Fruit fly (Drosophila melanogaster) whole organism, embryonic: ENCODE results near the gene CG14511.
A peak's percentile ranks its signal among the peaks of the same experiment; 100 is the strongest.

Experiments used
- CG10321 ChIP-seq: fragments of 200-800 bp; sonication (Bioruptor generic); IDR thresholded peaks from 2 replicates; pipeline ENCODE4 v1.3.6; 2022; ENCODE audit warnings: missing biosample characterization, missing genetic modification characterization
- CG10462 ChIP-seq: fragments of 200-800 bp; sonication (Bioruptor generic); optimal IDR thresholded peaks from 2 replicates; lab custom pipeline; 2016; ENCODE audit warnings: missing biosample characterization, missing genetic modification characterization
- CG15601 ChIP-seq: fragments of 200-800 bp; sonication (Bioruptor generic); optimal IDR thresholded peaks from 3 replicates; lab custom pipeline; 2019; ENCODE audit warnings: missing biosample characterization, mild to moderate bottlenecking, missing genetic modification characterization, moderate library complexity
- CG16815 ChIP-seq: fragments of 200-800 bp; sonication (Bioruptor generic); optimal IDR thresholded peaks from 3 replicates; lab custom pipeline; 2017; ENCODE audit warnings: missing biosample characterization, mild to moderate bottlenecking, missing genetic modification characterization
- CG18011 ChIP-seq: fragments of 200-800 bp; sonication (Bioruptor generic); optimal IDR thresholded peaks from 2 replicates; lab custom pipeline; 2017; ENCODE audit warnings: missing biosample characterization, missing genetic modification characterization, mild to moderate bottlenecking, moderate library complexity, missing genotype
- CG2202 ChIP-seq: fragments of 200-800 bp; sonication (Bioruptor generic); optimal IDR thresholded peaks from 2 replicates; lab custom pipeline; 2018; ENCODE audit warnings: missing biosample characterization, mild to moderate bottlenecking, missing genetic modification characterization
- CG2712 ChIP-seq: fragments of 200-800 bp; optimal IDR thresholded peaks from 3 replicates; lab custom pipeline; 2019; ENCODE audit warnings: missing biosample characterization, mild to moderate bottlenecking, missing genetic modification characterization, moderate library complexity
- CG30020 ChIP-seq: fragments of 200-800 bp; optimal IDR thresholded peaks from 2 replicates; lab custom pipeline; 2019; ENCODE audit warnings: missing biosample characterization, mild to moderate bottlenecking, missing genetic modification characterization, moderate library complexity
- CG32772 ChIP-seq: fragments of 200-800 bp; sonication (Bioruptor generic); IDR thresholded peaks from 2 replicates; pipeline ENCODE4 v1.3.6; 2022; ENCODE audit warnings: missing biosample characterization, missing genetic modification characterization
- CG3281 ChIP-seq: fragments of 200-800 bp; sonication (Bioruptor generic); optimal IDR thresholded peaks from 3 replicates; lab custom pipeline; 2017; ENCODE audit warnings: missing biosample characterization, mild to moderate bottlenecking, missing genetic modification characterization
- CG3407 ChIP-seq: fragments of 200-800 bp; sonication (Bioruptor generic); optimal IDR thresholded peaks from 2 replicates; lab custom pipeline; 2018; ENCODE audit warnings: missing biosample characterization, mild to moderate bottlenecking, missing genetic modification characterization
- CG5180 ChIP-seq: fragments of 200-800 bp; sonication (Bioruptor generic); optimal IDR thresholded peaks from 3 replicates; lab custom pipeline; 2017; ENCODE audit warnings: missing biosample characterization, missing genetic modification characterization, mild to moderate bottlenecking, moderate library complexity, missing genetic modification reagents
- CG7357 ChIP-seq: fragments of 200-800 bp; sonication (Bioruptor generic); IDR thresholded peaks from 3 replicates; pipeline ENCODE4 v1.3.6; 2022; ENCODE audit warnings: missing biosample characterization, missing genetic modification characterization
- CG7786 ChIP-seq: fragments of 200-800 bp; sonication (Bioruptor generic); optimal IDR thresholded peaks from 2 replicates; lab custom pipeline; 2016; ENCODE audit warnings: missing biosample characterization, missing genetic modification characterization
- CG8944 ChIP-seq: fragments of 200-800 bp; sonication (Bioruptor generic); optimal IDR thresholded peaks from 3 replicates; lab custom pipeline; 2016; ENCODE audit warnings: missing biosample characterization, missing genetic modification characterization
- CG9727 ChIP-seq: fragments of 200-800 bp; sonication (Bioruptor generic); optimal IDR thresholded peaks from 3 replicates; lab custom pipeline; 2017; ENCODE audit warnings: missing biosample characterization, mild to moderate bottlenecking, missing genetic modification characterization
- CG9797 ChIP-seq: fragments of 200-800 bp; sonication (Bioruptor generic); optimal IDR thresholded peaks from 3 replicates; lab custom pipeline; 2018; ENCODE audit warnings: missing biosample characterization, mild to moderate bottlenecking, missing genetic modification characterization
- E2f2 ChIP-seq: fragments of 200-800 bp; sonication (Bioruptor generic); IDR thresholded peaks from 2 replicates; pipeline ENCODE4 v1.3.6; 2022; ENCODE audit warnings: missing biosample characterization, missing genetic modification characterization
- Ets65A ChIP-seq: fragments of 200-800 bp; sonication (Bioruptor generic); peaks from one replicate; lab custom pipeline; 2016; ENCODE audit warnings: missing biosample characterization, missing genetic modification characterization
- Fer1 ChIP-seq: fragments of 200-800 bp; sonication (Bioruptor generic); optimal IDR thresholded peaks from 2 replicates; lab custom pipeline; 2017; ENCODE audit warnings: missing biosample characterization, mild to moderate bottlenecking, missing genetic modification characterization
- Hand ChIP-seq: fragments of 200-800 bp; sonication (Bioruptor generic); optimal IDR thresholded peaks from 2 replicates; lab custom pipeline; 2017; ENCODE audit warnings: mild to moderate bottlenecking, missing biosample characterization, missing genetic modification reagents, missing genetic modification characterization
- HmgD ChIP-seq: fragments of 200-800 bp; sonication (Bioruptor generic); optimal IDR thresholded peaks from 3 replicates; lab custom pipeline; 2016; ENCODE audit warnings: missing biosample characterization, missing genetic modification characterization
- Med ChIP-seq: fragments of 200-800 bp; sonication (Bioruptor generic); peaks from one replicate; lab custom pipeline; 2016; ENCODE audit warnings: missing biosample characterization, missing genetic modification characterization, mild to moderate bottlenecking, inconsistent platforms, moderate library complexity
- NC2α ChIP-seq: fragments of 200-800 bp; sonication (Bioruptor generic); optimal IDR thresholded peaks from 2 replicates; lab custom pipeline; 2016; ENCODE audit warnings: missing biosample characterization, missing genetic modification characterization
- Nf-YA ChIP-seq: fragments of 200-800 bp; sonication (Bioruptor generic); IDR thresholded peaks from 2 replicates; pipeline ENCODE4 v1.3.6; 2022; ENCODE audit warnings: missing biosample characterization, missing genetic modification characterization
- PHDP ChIP-seq: fragments of 200-800 bp; sonication (Bioruptor generic); optimal IDR thresholded peaks from 3 replicates; lab custom pipeline; 2018; ENCODE audit warnings: missing biosample characterization, mild to moderate bottlenecking, missing genetic modification characterization, moderate library complexity
- Ptx1 ChIP-seq: fragments of 200-800 bp; sonication (Bioruptor generic); IDR thresholded peaks from 2 replicates; pipeline ENCODE4 v1.3.6; 2022; ENCODE audit warnings: missing biosample characterization, missing genetic modification characterization
- Taf1 ChIP-seq: fragments of 200-800 bp; sonication (Bioruptor generic); IDR thresholded peaks from 2 replicates; pipeline ENCODE4 v1.3.6; 2022; ENCODE audit warnings: missing biosample characterization, missing genetic modification characterization
- Usf ChIP-seq: fragments of 200-800 bp; sonication (Bioruptor generic); optimal IDR thresholded peaks from 2 replicates; lab custom pipeline; 2017; ENCODE audit warnings: missing genotype, missing biosample characterization, missing genetic modification characterization
- amos ChIP-seq: fragments of 200-800 bp; sonication (Bioruptor generic); IDR thresholded peaks from 2 replicates; pipeline ENCODE4 v1.3.6; 2022; ENCODE audit warnings: missing biosample characterization, missing genetic modification characterization; ENCODE audit not compliant: partially characterized antibody
- bowl ChIP-seq: fragments of 200-800 bp; sonication (Bioruptor generic); IDR thresholded peaks from 2 replicates; pipeline ENCODE4 v1.3.6; 2022; ENCODE audit warnings: missing biosample characterization, missing genetic modification characterization
- bsh ChIP-seq, 2 experiments: fragments of 200-800 bp; sonication (Bioruptor generic); optimal IDR thresholded peaks; 2 replicates each; lab custom pipeline; 2017 to 2018; ENCODE audit warnings: mild to moderate bottlenecking in 2 of 2, missing biosample characterization in 2 of 2, missing genetic modification characterization in 2 of 2, moderate library complexity in 1 of 2
- crol ChIP-seq: fragments of 200-800 bp; sonication (Bioruptor generic); IDR thresholded peaks from 2 replicates; pipeline ENCODE4 v1.3.6; 2022; ENCODE audit warnings: missing biosample characterization, missing genetic modification characterization
- gcm2 ChIP-seq: fragments of 200-800 bp; sonication (Bioruptor generic); optimal IDR thresholded peaks from 2 replicates; lab custom pipeline; 2016; ENCODE audit warnings: missing biosample characterization, missing genetic modification characterization
- ken ChIP-seq: fragments of 200-800 bp; sonication (Bioruptor generic); IDR thresholded peaks from 3 replicates; pipeline ENCODE4 v1.3.6; 2022; ENCODE audit warnings: missing biosample characterization, missing genetic modification characterization
- maf-S ChIP-seq: fragments of 200-800 bp; sonication (Bioruptor generic); optimal IDR thresholded peaks from 2 replicates; lab custom pipeline; 2016; ENCODE audit warnings: missing biosample characterization, missing genetic modification characterization
- nom ChIP-seq: fragments of 200-800 bp; sonication (Bioruptor generic); optimal IDR thresholded peaks from 2 replicates; lab custom pipeline; 2017; ENCODE audit warnings: missing biosample characterization, missing genetic modification characterization, mild to moderate bottlenecking, moderate library complexity, missing genetic modification reagents
- pfk ChIP-seq: fragments of 200-800 bp; sonication (Bioruptor generic); optimal IDR thresholded peaks from 2 replicates; lab custom pipeline; 2018; ENCODE audit warnings: missing biosample characterization, mild to moderate bottlenecking, missing genetic modification characterization, moderate library complexity
- pita ChIP-seq: fragments of 200-800 bp; sonication (Bioruptor generic); optimal IDR thresholded peaks from 2 replicates; lab custom pipeline; 2017; ENCODE audit warnings: missing biosample characterization, mild to moderate bottlenecking, missing genetic modification characterization
- prd ChIP-seq, 3 experiments: fragments of >200 bp in 2 of 3; fragments of 200-800 bp in 1 of 3; sonication (Bioruptor generic) in 1 of 3; optimal IDR thresholded peaks in 2 of 3; IDR thresholded peaks in 1 of 3; 2 replicates in 2 of 3; 3 replicates in 1 of 3; pipeline versions ENCODE4 v1.3.6 to Lab custom; 2017 to 2022; ENCODE audit warnings: missing biosample characterization in 1 of 3, missing genetic modification characterization in 1 of 3
- seq ChIP-seq: fragments of 200-800 bp; sonication (Bioruptor generic); IDR thresholded peaks from 2 replicates; pipeline ENCODE4 v1.3.6; 2022; ENCODE audit warnings: missing biosample characterization, missing genetic modification characterization
- so ChIP-seq: fragments of 200-800 bp; sonication (Bioruptor generic); IDR thresholded peaks from 3 replicates; pipeline ENCODE4 v1.3.6; 2022; ENCODE audit warnings: missing biosample characterization, missing genetic modification characterization
- sob ChIP-seq: fragments of 200-800 bp; sonication (Bioruptor generic); IDR thresholded peaks from 2 replicates; pipeline ENCODE4 v1.3.6; 2022; ENCODE audit warnings: missing biosample characterization, missing genetic modification characterization
- sr ChIP-seq: fragments of 200-800 bp; sonication (Bioruptor generic); IDR thresholded peaks from 3 replicates; pipeline ENCODE4 v1.3.6; 2022; ENCODE audit warnings: missing biosample characterization, missing genetic modification characterization
- zf30C ChIP-seq: fragments of 200-800 bp; sonication (Bioruptor generic); optimal IDR thresholded peaks from 3 replicates; lab custom pipeline; 2018; ENCODE audit warnings: missing biosample characterization, mild to moderate bottlenecking, missing genetic modification characterization

CG14511 gene

dm6 chr3R:29148072-29148471 lies 1.4 kb upstream of the CG14511 start, which contains the start of the genes CG11882 and Pglym78 (continued):
- no peak for TF ChIP-seq gcm2 (GFP tag; lab: Kevin White, UChicago)
- no peak for TF ChIP-seq pita (GFP tag; lab: Kevin White, UChicago)
- peak; percentile 58; the same call in 1 of the 2 replicates for TF ChIP-seq amos (GFP tag; lab: Robert Waterston, UW)
- TF ChIP-seq CG3407 (GFP tag; lab: Kevin White, UChicago): no peak
- TF ChIP-seq sob (GFP tag; lab: Robert Waterston, UW): peak; percentile 68
- 0 out of 3 replicates have a peak, but pooled peaks have one; percentile 64 for TF ChIP-seq ken
- no peak for TF ChIP-seq PHDP (tag; lab: Kevin White, UChicago)
- no peak for TF ChIP-seq CG2202 (tag; lab: Kevin White, UChicago)
- TF ChIP-seq, all 482 proteins: peak for 228

- TF ChIP-seq CG7786 (GFP tag; lab: Kevin White, UChicago) (no peak), so (GFP tag; lab: Robert Waterston, UW) (no peak), CG16815 (GFP tag; lab: Kevin White, UChicago) (no peak), Nf-YA (GFP tag; lab: Robert Waterston, UW) (no peak), HmgD (GFP tag; lab: Kevin White, UChicago) (no peak), zf30C (GFP tag; lab: Kevin White, UChicago) (no peak), E2f2 (GFP tag; lab: Robert Waterston, UW) (no peak; the same call in 1 of the 2 replicates), CG30020 (tag; lab: Kevin White, UChicago) (no peak), CG9797 (GFP tag; lab: Kevin White, UChicago) (no peak), sr (GFP tag; lab: Robert Waterston, UW) (peak; percentile 74; the same call in 2 of the 3 replicates), Usf (GFP tag; lab: Kevin White, UChicago) (no peak), CG15601 (tag; lab: Kevin White, UChicago) (no peak), nom (GFP tag; lab: Kevin White, UChicago) (peak; percentile 51), CG32772 (no peak), Ets65A (GFP tag; lab: Kevin White, UChicago) (peak; percentile 63), NC2α (GFP tag; lab: Kevin White, UChicago) (no peak), crol (GFP tag; lab: Robert Waterston, UW) (peak; percentile 20; the same call in 1 of the 2 replicates), Med (peak; percentile 13), CG7357 (no peak)
These were observed 6.6 kb downstream of the CG14511 start for dm6 chr3R:29139767-29140755.

- no peak for TF ChIP-seq CG8944
- TF ChIP-seq prd (optimal IDR thresholded peaks at IDR 0.05; lab: Kevin White, UChicago): no peak
- TF ChIP-seq prd (GFP tag; IDR thresholded peaks at IDR 0.05; lab: Robert Waterston, UW): peak; percentile 35; the same call in 1 of the 3 replicates
- TF ChIP-seq Ptx1 (GFP tag; lab: Robert Waterston, UW): peak; percentile 37
- no peak for TF ChIP-seq CG18011
- TF ChIP-seq Hand (GFP tag; lab: Kevin White, UChicago): no peak
- no peak for TF ChIP-seq CG10462 (GFP tag; lab: Kevin White, UChicago)
- TF ChIP-seq CG9727: peak; percentile 28
- TF ChIP-seq maf-S: no peak
- peak in 1 of 2 experiments; percentile 9 for TF ChIP-seq bsh (GFP tag; optimal IDR thresholded peaks at IDR 0.05; lab: Kevin White, UChicago)
- TF ChIP-seq CG10321 (GFP tag; lab: Robert Waterston, UW): no peak
- TF ChIP-seq CG2712 (tag; lab: Kevin White, UChicago): peak; percentile 4
- no peak for TF ChIP-seq Fer1 (GFP tag; lab: Kevin White, UChicago)
- TF ChIP-seq pfk: no peak
- peak; percentile 38; the same call in 1 of the 2 replicates for TF ChIP-seq Taf1 (GFP tag; lab: Robert Waterston, UW)
- 0 out of 2 replicates have a peak, but pooled peaks have one; percentile 39 for TF ChIP-seq seq
- TF ChIP-seq CG3281: peak; percentile 35
- TF ChIP-seq CG5180 (GFP tag; lab: Kevin White, UChicago): no peak
- TF ChIP-seq bowl (GFP tag; lab: Robert Waterston, UW): no peak
These were observed 7.6 kb downstream of the CG14511 start for dm6 chr3R:29138961-29139527.
